Fruit fly (Drosophila melanogaster) whole organism, embryonic: ENCODE measurements around the gene Ada1-2.
A peak's percentile ranks its signal among the peaks of the same experiment; 100 is the strongest.

Experiments used
- Ada2b ChIP-seq: fragments of 200-800 bp; sonication (Bioruptor generic); IDR thresholded peaks from 2 replicates; pipeline ENCODE4 v1.3.6; 2022; ENCODE audit warnings: missing biosample characterization, missing genetic modification characterization
- Aef1 ChIP-seq: fragments of 200-800 bp; sonication (Bioruptor generic); IDR thresholded peaks from 3 replicates; pipeline ENCODE4 v1.3.6; 2022; ENCODE audit warnings: missing biosample characterization, missing genetic modification characterization
- Atf-2 ChIP-seq: fragments of 200-800 bp; sonication (Bioruptor generic); optimal IDR thresholded peaks from 2 replicates; lab custom pipeline; 2016; ENCODE audit warnings: missing biosample characterization, missing genetic modification characterization
- Atf3 ChIP-seq: fragments of 200-800 bp; sonication (Bioruptor generic); optimal IDR thresholded peaks from 3 replicates; lab custom pipeline; 2016; ENCODE audit warnings: missing biosample characterization, missing genetic modification characterization
- CG1024 ChIP-seq: fragments of 200-800 bp; sonication (Bioruptor generic); IDR thresholded peaks from 2 replicates; pipeline ENCODE4 v1.3.6; 2022; ENCODE audit warnings: missing biosample characterization, missing genetic modification characterization
- CG10267 ChIP-seq: fragments of 200-800 bp; sonication (Bioruptor generic); optimal IDR thresholded peaks from 2 replicates; lab custom pipeline; 2018; ENCODE audit warnings: missing biosample characterization, mild to moderate bottlenecking, missing genetic modification characterization, moderate library complexity
- CG14441 ChIP-seq: fragments of 200-800 bp; sonication (Bioruptor generic); IDR thresholded peaks from 2 replicates; pipeline ENCODE4 v1.3.6; 2022; ENCODE audit warnings: missing biosample characterization, missing genetic modification characterization
- CG15011 ChIP-seq: fragments of 200-800 bp; sonication (Bioruptor generic); optimal IDR thresholded peaks from 3 replicates; lab custom pipeline; 2018; ENCODE audit warnings: missing biosample characterization, mild to moderate bottlenecking, missing genetic modification characterization
- CG1603 ChIP-seq: fragments of 200-800 bp; sonication (Bioruptor generic); optimal IDR thresholded peaks from 2 replicates; lab custom pipeline; 2019; ENCODE audit warnings: missing biosample characterization, mild to moderate bottlenecking, missing genetic modification characterization, moderate library complexity
- CG17328 ChIP-seq: fragments of 200-800 bp; sonication (Bioruptor generic); IDR thresholded peaks from 2 replicates; pipeline ENCODE4 v1.3.6; 2022; ENCODE audit warnings: missing biosample characterization, missing genetic modification characterization
- CG17385 ChIP-seq: fragments of 200-800 bp; sonication (Bioruptor generic); optimal IDR thresholded peaks from 3 replicates; lab custom pipeline; 2018; ENCODE audit warnings: missing biosample characterization, mild to moderate bottlenecking, missing genetic modification characterization
- CG1832 ChIP-seq: fragments of 200-800 bp; sonication (Bioruptor generic); optimal IDR thresholded peaks from 2 replicates; lab custom pipeline; 2017; ENCODE audit warnings: missing biosample characterization, mild to moderate bottlenecking, missing genetic modification characterization, inconsistent platforms
- CG34224 ChIP-seq: fragments of 200-800 bp; sonication (Bioruptor generic); IDR thresholded peaks from 3 replicates; pipeline ENCODE4 v1.3.6; 2022; ENCODE audit warnings: missing biosample characterization, missing genetic modification characterization; ENCODE audit not compliant: partially characterized antibody
- CG3847 ChIP-seq: fragments of 200-800 bp; sonication (Bioruptor generic); IDR thresholded peaks from 2 replicates; pipeline ENCODE4 v1.3.6; 2022; ENCODE audit warnings: missing biosample characterization, missing genetic modification characterization
- CG4617 ChIP-seq: fragments of 200-800 bp; sonication (Bioruptor generic); optimal IDR thresholded peaks from 3 replicates; lab custom pipeline; 2016; ENCODE audit warnings: missing biosample characterization, missing genetic modification characterization, borderline replicate concordance
- CG4707 ChIP-seq: fragments of 200-800 bp; sonication (Bioruptor generic); optimal IDR thresholded peaks from 2 replicates; lab custom pipeline; 2018; ENCODE audit warnings: missing biosample characterization, mild to moderate bottlenecking, missing genetic modification characterization, moderate library complexity
- CG6654 ChIP-seq: fragments of 200-800 bp; sonication (Bioruptor generic); optimal IDR thresholded peaks from 2 replicates; lab custom pipeline; 2017; ENCODE audit warnings: missing biosample characterization, mild to moderate bottlenecking, missing genetic modification characterization
- CG8089 ChIP-seq: fragments of 200-800 bp; sonication (Bioruptor generic); optimal IDR thresholded peaks from 3 replicates; lab custom pipeline; 2016; ENCODE audit warnings: missing biosample characterization, missing genetic modification characterization
- CoRest ChIP-seq: fragments of 200-800 bp; sonication (Bioruptor generic); optimal IDR thresholded peaks from 3 replicates; lab custom pipeline; 2018; ENCODE audit warnings: missing biosample characterization, mild to moderate bottlenecking, missing genetic modification characterization, moderate library complexity
- Dfd ChIP-seq, 2 experiments: fragments of >200 bp; optimal IDR thresholded peaks; 2 replicates each; lab custom pipeline; 2017; ENCODE audit warnings: missing biosample characterization in 2 of 2, missing genetic modification characterization in 2 of 2
- Eip74EF ChIP-seq, 2 experiments: fragments of 200-800 bp in 1 of 2; fragments of >200 bp in 1 of 2; sonication (Bioruptor generic) in 1 of 2; optimal IDR thresholded peaks; 2 replicates each; lab custom pipeline; 2017 to 2019; ENCODE audit warnings: missing biosample characterization in 2 of 2, missing genetic modification characterization in 2 of 2, mild to moderate bottlenecking in 1 of 2, moderate library complexity in 1 of 2
- Ets65A ChIP-seq: fragments of 200-800 bp; sonication (Bioruptor generic); peaks from one replicate; lab custom pipeline; 2016; ENCODE audit warnings: missing biosample characterization, missing genetic modification characterization
- GATAe ChIP-seq: fragments of 200-800 bp; sonication (Bioruptor generic); conservative IDR thresholded peaks from 2 replicates; pipeline ENCODE4 v1.3.6; 2022; ENCODE audit warnings: missing biosample characterization, missing genetic modification characterization
- Gsc ChIP-seq: fragments of 200-800 bp; sonication (Bioruptor generic); IDR thresholded peaks from 2 replicates; pipeline ENCODE4 v1.3.6; 2022; ENCODE audit warnings: missing biosample characterization, missing genetic modification characterization
- Hr3 ChIP-seq: fragments of 200-800 bp; sonication (Bioruptor generic); optimal IDR thresholded peaks from 3 replicates; lab custom pipeline; 2016; ENCODE audit warnings: missing biosample characterization, missing genetic modification characterization
- MBD-R2 ChIP-seq: fragments of 200-800 bp; sonication (Bioruptor generic); IDR thresholded peaks from 2 replicates; pipeline ENCODE4 v1.3.6; 2022; ENCODE audit warnings: missing biosample characterization, missing genetic modification characterization
- Max ChIP-seq: fragments of 200-800 bp; sonication (Bioruptor generic); optimal IDR thresholded peaks from 2 replicates; lab custom pipeline; 2016; ENCODE audit warnings: missing biosample characterization, mild to moderate bottlenecking, missing genetic modification characterization
- Mes4 ChIP-seq: fragments of 200-800 bp; sonication (Bioruptor generic); optimal IDR thresholded peaks from 2 replicates; lab custom pipeline; 2016; ENCODE audit warnings: missing biosample characterization, missing genetic modification characterization
- Optix ChIP-seq: fragments of 200-800 bp; sonication (Bioruptor generic); IDR thresholded peaks from 3 replicates; pipeline ENCODE4 v1.3.6; 2022; ENCODE audit warnings: missing biosample characterization, missing genetic modification characterization
- Ravus ChIP-seq: fragments of 200-800 bp; sonication (Bioruptor generic); IDR thresholded peaks from 2 replicates; pipeline ENCODE4 v1.3.6; 2022; ENCODE audit warnings: missing biosample characterization, missing genetic modification characterization
- Sin3A ChIP-seq: fragments of >200 bp; optimal IDR thresholded peaks from 2 replicates; lab custom pipeline; 2018
- ara ChIP-seq: fragments of 200-800 bp; sonication (Bioruptor generic); IDR thresholded peaks from 2 replicates; pipeline ENCODE4 v1.3.6; 2022; ENCODE audit warnings: missing biosample characterization, missing genetic modification characterization
- ase ChIP-seq: fragments of 200-800 bp; sonication (Bioruptor generic); IDR thresholded peaks from 3 replicates; pipeline ENCODE4 v1.3.6; 2022; ENCODE audit warnings: missing biosample characterization, missing genetic modification characterization
- br ChIP-seq: fragments of >200 bp; optimal IDR thresholded peaks from 2 replicates; lab custom pipeline; 2017
- cg ChIP-seq: fragments of 200-800 bp; sonication (Bioruptor generic); optimal IDR thresholded peaks from 3 replicates; lab custom pipeline; 2019; ENCODE audit warnings: missing biosample characterization, mild to moderate bottlenecking, missing genetic modification characterization, moderate library complexity
- dmrt99B ChIP-seq: fragments of 200-800 bp; sonication (Bioruptor generic); optimal IDR thresholded peaks from 2 replicates; lab custom pipeline; 2018; ENCODE audit warnings: missing biosample characterization, mild to moderate bottlenecking, missing genetic modification characterization, moderate library complexity
- en ChIP-seq: fragments of 200-800 bp; sonication (Bioruptor generic); optimal IDR thresholded peaks from 2 replicates; lab custom pipeline; 2016; ENCODE audit warnings: missing biosample characterization, missing genetic modification characterization
- fd3F ChIP-seq: fragments of 200-800 bp; sonication (Bioruptor generic); optimal IDR thresholded peaks from 2 replicates; lab custom pipeline; 2018; ENCODE audit warnings: missing biosample characterization, mild to moderate bottlenecking, missing genetic modification characterization, moderate library complexity
- gcm2 ChIP-seq: fragments of 200-800 bp; sonication (Bioruptor generic); optimal IDR thresholded peaks from 2 replicates; lab custom pipeline; 2016; ENCODE audit warnings: missing biosample characterization, missing genetic modification characterization
- grau ChIP-seq: fragments of 200-800 bp; optimal IDR thresholded peaks from 3 replicates; lab custom pipeline; 2019; ENCODE audit warnings: missing biosample characterization, mild to moderate bottlenecking, missing genetic modification characterization, moderate library complexity
- h ChIP-seq: fragments of >200 bp; optimal IDR thresholded peaks from 2 replicates; lab custom pipeline; 2017
- hth ChIP-seq: fragments of >200 bp; optimal IDR thresholded peaks from 2 replicates; lab custom pipeline; 2017; ENCODE audit warnings: inconsistent platforms
- kay ChIP-seq: fragments of 200-800 bp; sonication (Bioruptor generic); optimal IDR thresholded peaks from 2 replicates; lab custom pipeline; 2016; ENCODE audit warnings: missing biosample characterization, missing genetic modification characterization
- klu ChIP-seq: fragments of 200-800 bp; sonication (Bioruptor generic); IDR thresholded peaks from 2 replicates; pipeline ENCODE4 v1.3.6; 2022; ENCODE audit warnings: missing biosample characterization, missing genetic modification characterization
- kni ChIP-seq: fragments of 200-800 bp; sonication (Bioruptor generic); optimal IDR thresholded peaks from 3 replicates; lab custom pipeline; 2017; ENCODE audit warnings: mild to moderate bottlenecking, missing biosample characterization, missing genetic modification reagents, missing genetic modification characterization
- nom ChIP-seq: fragments of 200-800 bp; sonication (Bioruptor generic); optimal IDR thresholded peaks from 2 replicates; lab custom pipeline; 2017; ENCODE audit warnings: missing biosample characterization, missing genetic modification characterization, mild to moderate bottlenecking, moderate library complexity, missing genetic modification reagents
- pan ChIP-seq, 4 experiments: fragments of >200 bp in 3 of 4; fragments of 200-800 bp in 1 of 4; sonication (Bioruptor generic) in 1 of 4; optimal IDR thresholded peaks in 3 of 4; IDR thresholded peaks in 1 of 4; 2 replicates each; pipeline versions ENCODE4 v1.3.6 to Lab custom; 2017 to 2022; ENCODE audit warnings: missing biosample characterization in 2 of 4, missing genetic modification characterization in 2 of 4, mixed read lengths in 1 of 4
- pfk ChIP-seq: fragments of 200-800 bp; sonication (Bioruptor generic); optimal IDR thresholded peaks from 2 replicates; lab custom pipeline; 2018; ENCODE audit warnings: missing biosample characterization, mild to moderate bottlenecking, missing genetic modification characterization, moderate library complexity
- slou ChIP-seq: fragments of 200-800 bp; sonication (Bioruptor generic); optimal IDR thresholded peaks from 3 replicates; lab custom pipeline; 2016; ENCODE audit warnings: missing biosample characterization, missing genetic modification characterization
- toy ChIP-seq: fragments of 200-800 bp; sonication (Bioruptor generic); IDR thresholded peaks from 2 replicates; pipeline ENCODE4 v1.3.6; 2022; ENCODE audit warnings: missing biosample characterization, missing genetic modification characterization
- wdn ChIP-seq: fragments of 200-800 bp; sonication (Bioruptor generic); IDR thresholded peaks from 2 replicates; pipeline ENCODE4 v1.3.6; 2022; ENCODE audit warnings: missing biosample characterization, missing genetic modification characterization

The Ada1-2 gene

dm6 chr2L:12010877-12011666 is 18.4 kb downstream of the Ada1-2 start (continued):
- TF ChIP-seq CG15011 (GFP tag; lab: Kevin White, UChicago) (peak; percentile 91), CG17385 (GFP tag; lab: Kevin White, UChicago) (peak; percentile 87), hth (lab: Kevin White, UChicago) (no peak), Mes4 (GFP tag; lab: Kevin White, UChicago) (peak; percentile 34), klu (GFP tag; lab: Robert Waterston, UW) (no peak), toy (no peak), GATAe (GFP tag; lab: Robert Waterston, UW) (no peak), CG3847 (GFP tag; lab: Robert Waterston, UW) (no peak), CG8089 (peak; percentile 48), CG17328 (no peak), fd3F (GFP tag; lab: Kevin White, UChicago) (peak; percentile 92), CG1024 (no peak), CG6654 (peak; percentile 70), Max (peak; percentile 84), CG4617 (GFP tag; lab: Kevin White, UChicago) (peak; percentile 82), Ets65A (GFP tag; lab: Kevin White, UChicago) (peak; percentile 93), pan (optimal IDR thresholded peaks at IDR 0.05; lab: Kevin White, UChicago) (no peak), pan (GFP tag; optimal IDR thresholded peaks at IDR 0.05 in 1 of 2, IDR thresholded peaks at IDR 0.05 in 1 of 2) (no peak), Eip74EF (GFP tag; optimal IDR thresholded peaks at IDR 0.05; lab: Kevin White, UChicago) (peak in 1 of 2 experiments; percentile 26), Optix (GFP tag; lab: Robert Waterston, UW) (no peak), slou (GFP tag; lab: Kevin White, UChicago) (peak; percentile 85), nom (GFP tag; lab: Kevin White, UChicago) (peak; percentile 93), CG34224 (GFP tag; lab: Robert Waterston, UW) (no peak), ase (GFP tag; lab: Robert Waterston, UW) (no peak), Gsc (GFP tag; lab: Robert Waterston, UW) (no peak), Atf-2 (peak; percentile 47), kni (GFP tag; lab: Kevin White, UChicago) (no peak), h (lab: Kevin White, UChicago) (no peak), CG10267 (tag; lab: Kevin White, UChicago) (peak; percentile 85), MBD-R2 (GFP tag; lab: Robert Waterston, UW) (no peak), grau (tag; lab: Kevin White, UChicago) (peak; percentile 95), kay (peak; percentile 89), CG4707 (GFP tag; lab: Kevin White, UChicago) (no peak), CG1832 (GFP tag; lab: Kevin White, UChicago) (peak; percentile 91), Hr3 (GFP tag; lab: Kevin White, UChicago) (peak; percentile 88), pfk (GFP tag; lab: Kevin White, UChicago) (no peak), gcm2 (GFP tag; lab: Kevin White, UChicago) (no peak), CG1603 (tag; lab: Kevin White, UChicago) (peak; percentile 92), CG14441 (GFP tag; lab: Robert Waterston, UW) (no peak), Atf3 (GFP tag; lab: Kevin White, UChicago) (peak; percentile 53), Ravus (GFP tag; lab: Robert Waterston, UW) (no peak), dmrt99B (tag; lab: Kevin White, UChicago) (peak; percentile 92), Ada2b (GFP tag; lab: Robert Waterston, UW) (no peak), cg (no peak), wdn (no peak), en (GFP tag; lab: Kevin White, UChicago) (no peak), CoRest (peak; percentile 97), Aef1 (GFP tag; lab: Robert Waterston, UW) (no peak), Dfd (GFP tag; optimal IDR thresholded peaks at IDR 0.05; lab: Kevin White, UChicago) (no peak), ara (GFP tag; lab: Robert Waterston, UW) (no peak), Sin3A (no peak), br (no peak)
